Worm (Caenorhabditis elegans) whole organism, early embryonic: ENCODE data around the gene chca-1.

Source experiments
- B0310.2 ChIP-seq: sonication (generic microtip); optimal IDR thresholded peaks from 2 replicates; lab custom pipeline; 2016; ENCODE audit warnings: mild to moderate bottlenecking, missing genetic modification characterization, missing compliant biosample characterization
- F13C5.2 ChIP-seq: sonication (generic microtip); optimal IDR thresholded peaks from 2 replicates; lab custom pipeline; 2017; ENCODE audit warnings: mild to moderate bottlenecking, missing genetic modification characterization, inconsistent platforms, missing compliant biosample characterization
- aly-1 ChIP-seq: sonication (generic microtip); optimal IDR thresholded peaks from 2 replicates; lab custom pipeline; 2016; ENCODE audit warnings: missing genetic modification characterization, missing compliant biosample characterization
- ceh-13 ChIP-seq: fragments of 200-800 bp; sonication (Bioruptor generic); optimal IDR thresholded peaks from 2 replicates; lab custom pipeline; 2018; ENCODE audit warnings: mild to moderate bottlenecking, missing genetic modification characterization, missing compliant biosample characterization

- TF ChIP-seq F13C5.2, result no peak
- TF ChIP-seq ceh-13, result no peak
- TF ChIP-seq B0310.2 (tag; lab: Kevin White, UChicago), result no peak
- no peak for TF ChIP-seq aly-1 (tag; lab: Kevin White, UChicago)
Observed at ce11 chrIV:9618015-9618414, 33.2 kb upstream of the chca-1 start.
